Worm (Caenorhabditis elegans): Measurements from ENCODE around the gene C37C3.9.

The C37C3.9 gene

ce11 chrV:7836911-7837310 is 17.6 kb downstream of the C37C3.9 start, which contains the start of gene txt-5 (continued):
- no peak for TF ChIP-seq ceh-16 (tag; optimal IDR thresholded peaks at IDR 0.05)
- TF ChIP-seq unc-62 (GFP tag; optimal IDR thresholded peaks at IDR 0.05): no peak
- no peak for TF ChIP-seq nhr-11 (tag; optimal IDR thresholded peaks at IDR 0.05)
- no peak for TF ChIP-seq nhr-237 (tag; optimal IDR thresholded peaks at IDR 0.05)
- no peak for TF ChIP-seq aly-2 (tag; optimal IDR thresholded peaks at IDR 0.05)
- no peak for TF ChIP-seq nhr-10 (tag; optimal IDR thresholded peaks at IDR 0.05)
- TF ChIP-seq R02D3.7 (tag; optimal IDR thresholded peaks at IDR 0.05): no peak
- TF ChIP-seq lin-13 (GFP tag; optimal IDR thresholded peaks at IDR 0.05): no peak
- no peak for TF ChIP-seq C34F6.9 (tag; optimal IDR thresholded peaks at IDR 0.05)
- TF ChIP-seq peb-1 (tag; optimal IDR thresholded peaks at IDR 0.05): no peak
- no peak for TF ChIP-seq F13H6.1 (tag; optimal IDR thresholded peaks at IDR 0.05)

ce11 chrV:7830952-7831351 is 23.5 kb downstream of the C37C3.9 start:
- no peak for TF ChIP-seq alr-1 (tag; optimal IDR thresholded peaks at IDR 0.05)
- TF ChIP-seq ceh-82 (tag; optimal IDR thresholded peaks at IDR 0.05): no peak
- TF ChIP-seq sem-4 (tag; optimal IDR thresholded peaks at IDR 0.05): no peak
- no peak for TF ChIP-seq unc-39 (tag; optimal IDR thresholded peaks at IDR 0.05)
- TF ChIP-seq F13H6.1 (tag; optimal IDR thresholded peaks at IDR 0.05): no peak
- TF ChIP-seq nhr-21 (tag; optimal IDR thresholded peaks at IDR 0.05): no peak
- TF ChIP-seq ceh-16 (tag; optimal IDR thresholded peaks at IDR 0.05): no peak
- TF ChIP-seq egl-27 (tag; optimal IDR thresholded peaks at IDR 0.05): no peak
- no peak for TF ChIP-seq ama-1 (optimal IDR thresholded peaks at IDR 0.05)
- no peak for TF ChIP-seq sma-9 (GFP tag; optimal IDR thresholded peaks at IDR 0.05)
- no peak for TF ChIP-seq sma-9 (tag; optimal IDR thresholded peaks at IDR 0.05)
- TF ChIP-seq mbf-1 (tag; optimal IDR thresholded peaks at IDR 0.05): no peak
- no peak for TF ChIP-seq gmeb-1 (tag; optimal IDR thresholded peaks at IDR 0.05)
- TF ChIP-seq ztf-11 (tag; optimal IDR thresholded peaks at IDR 0.05): no peak
- TF ChIP-seq nhr-129 (tag; optimal IDR thresholded peaks at IDR 0.05): no peak
- no peak for TF ChIP-seq nhr-23 (tag; optimal IDR thresholded peaks at IDR 0.05)

- TF ChIP-seq dmd-4 (tag; optimal IDR thresholded peaks at IDR 0.05): no peak
- no peak for TF ChIP-seq lin-11 (tag; optimal IDR thresholded peaks at IDR 0.05)
- TF ChIP-seq lsy-2 (tag; optimal IDR thresholded peaks at IDR 0.05): no peak
- TF ChIP-seq ztf-4 (tag; optimal IDR thresholded peaks at IDR 0.05): no peak
- TF ChIP-seq elt-1 (tag; optimal IDR thresholded peaks at IDR 0.05): no peak
- TF ChIP-seq blmp-1 (tag; optimal IDR thresholded peaks at IDR 0.05; ENCODE audit: insufficient read depth): no peak
- no peak for TF ChIP-seq Y55F3AM.14 (GFP tag; optimal IDR thresholded peaks at IDR 0.05)
- no peak for TF ChIP-seq nhr-11 (tag; optimal IDR thresholded peaks at IDR 0.05)
- TF ChIP-seq lin-13 (GFP tag; optimal IDR thresholded peaks at IDR 0.05): no peak
- no peak for TF ChIP-seq sem-4 (tag; optimal IDR thresholded peaks at IDR 0.05)
- no peak for TF ChIP-seq nhr-23 (tag; optimal IDR thresholded peaks at IDR 0.05)
- TF ChIP-seq skn-1 (tag; optimal IDR thresholded peaks at IDR 0.05): no peak
- no peak for TF ChIP-seq sma-3 (GFP tag; optimal IDR thresholded peaks at IDR 0.05)
- TF ChIP-seq zag-1 (tag; optimal IDR thresholded peaks at IDR 0.05): no peak
- TF ChIP-seq unc-62 (GFP tag; optimal IDR thresholded peaks at IDR 0.05): no peak
- TF ChIP-seq sma-9 (GFP tag; optimal IDR thresholded peaks at IDR 0.05): no peak
- TF ChIP-seq sma-9 (tag; optimal IDR thresholded peaks at IDR 0.05): no peak
- no peak for TF ChIP-seq R02D3.7 (tag; optimal IDR thresholded peaks at IDR 0.05)
Observed at ce11 chrV:7826917-7827316, 27.6 kb downstream of the C37C3.9 start, which contains the start of gene mig-6. Gene mig-6 (plus strand): TSS chrV:7827217.

ce11 chrV:7826362-7826761 is 28.1 kb downstream of the C37C3.9 start:
- TF ChIP-seq skn-1 (tag; optimal IDR thresholded peaks at IDR 0.05) (no peak), ZK546.5 (tag; optimal IDR thresholded peaks at IDR 0.05) (no peak), nhr-11 (tag; optimal IDR thresholded peaks at IDR 0.05) (no peak), mab-5 (tag; optimal IDR thresholded peaks at IDR 0.05) (no peak), unc-55 (GFP tag; optimal IDR thresholded peaks at IDR 0.05) (no peak), F13H6.1 (tag; optimal IDR thresholded peaks at IDR 0.05) (no peak), nhr-237 (tag; optimal IDR thresholded peaks at IDR 0.05) (no peak), crh-2 (tag; optimal IDR thresholded peaks at IDR 0.05) (no peak), fos-1 (tag; optimal IDR thresholded peaks at IDR 0.05) (no peak), nhr-10 (tag; optimal IDR thresholded peaks at IDR 0.05) (no peak), unc-39 (tag; optimal IDR thresholded peaks at IDR 0.05) (no peak), elt-1 (tag; optimal IDR thresholded peaks at IDR 0.05) (no peak), nhr-129 (tag; optimal IDR thresholded peaks at IDR 0.05) (no peak), dmd-4 (tag; optimal IDR thresholded peaks at IDR 0.05) (no peak)
